Fruit fly (Drosophila melanogaster): Measurements from ENCODE around the gene CG13895.

The CG13895 gene

DNA sequence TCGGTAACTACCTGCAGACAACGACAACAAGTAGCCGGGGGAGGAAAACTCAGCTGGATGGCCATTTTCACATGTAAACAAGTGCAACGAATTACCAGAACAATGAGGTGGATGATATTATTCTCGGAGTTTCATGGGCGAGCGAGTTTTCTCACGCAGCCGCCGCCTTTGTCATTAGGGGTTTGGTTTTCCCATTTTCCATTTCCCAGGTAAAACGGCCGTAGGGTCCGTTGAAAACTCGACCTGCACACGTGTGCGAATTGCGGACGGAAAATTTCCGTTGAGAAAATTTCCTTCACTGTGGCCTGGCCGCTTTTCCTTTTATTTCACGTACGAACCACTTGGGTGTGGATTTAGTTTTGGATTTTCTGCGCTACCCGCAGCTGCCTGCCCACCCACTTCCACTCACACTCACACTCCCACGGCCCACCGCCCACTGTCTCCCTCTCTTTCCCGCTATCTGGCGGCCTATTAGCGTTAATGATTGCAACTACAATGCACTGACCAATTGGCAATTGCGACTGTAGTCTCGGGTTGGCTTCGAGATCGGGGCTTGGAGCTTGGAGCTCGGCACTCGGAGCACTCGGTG lies 45.7 kb upstream of the CG13895 start (continued):
- no peak for TF ChIP-seq CG2120 (GFP tag; optimal IDR thresholded peaks at IDR 0.05)
- TF ChIP-seq CG11456 (GFP tag; IDR thresholded peaks at IDR 0.05), result 0 out of 3 replicates have a peak, but pooled peaks have one; percentile 17
- TF ChIP-seq yki (optimal IDR thresholded peaks at IDR 0.05), result no peak
- TF ChIP-seq CG6689 (GFP tag; IDR thresholded peaks at IDR 0.05), result no peak
- no peak for TF ChIP-seq CG15011 (GFP tag; optimal IDR thresholded peaks at IDR 0.05)
- TF ChIP-seq CG10321 (GFP tag; IDR thresholded peaks at IDR 0.05), result no peak
- peak; percentile 56 for TF ChIP-seq kni (GFP tag; optimal IDR thresholded peaks at IDR 0.05)
- no peak for TF ChIP-seq Blimp-1 (GFP tag; optimal IDR thresholded peaks at IDR 0.05)
- TF ChIP-seq CG11723 (GFP tag; optimal IDR thresholded peaks at IDR 0.05), result no peak
- peak; percentile 35; the same call in 1 of the 2 replicates for TF ChIP-seq Xrp1 (GFP tag; IDR thresholded peaks at IDR 0.05)
- TF ChIP-seq grn (GFP tag; optimal IDR thresholded peaks at IDR 0.05), result no peak
- no peak for TF ChIP-seq CG31441 (GFP tag; IDR thresholded peaks at IDR 0.05)
- TF ChIP-seq CG3726 (GFP tag; IDR thresholded peaks at IDR 0.05), result no peak
- TF ChIP-seq ind (GFP tag; optimal IDR thresholded peaks at IDR 0.05), result no peak
- 0 out of 2 replicates have a peak, but pooled peaks have one; percentile 8 for TF ChIP-seq lmd (GFP tag; IDR thresholded peaks at IDR 0.05)
- no peak for TF ChIP-seq ftz-f1 (GFP tag; optimal IDR thresholded peaks at IDR 0.05)
- no peak for TF ChIP-seq CG12769 (tag; optimal IDR thresholded peaks at IDR 0.05)
- peak; percentile 68 for TF ChIP-seq sens (GFP tag)
- TF ChIP-seq Antp (GFP tag; optimal IDR thresholded peaks at IDR 0.05), result no peak
- no peak for TF ChIP-seq Fer1 (GFP tag; optimal IDR thresholded peaks at IDR 0.05)
- TF ChIP-seq CkIIα-i1 (GFP tag; IDR thresholded peaks at IDR 0.05), result no peak
- TF ChIP-seq CG30431 (GFP tag; optimal IDR thresholded peaks at IDR 0.05), result no peak
- TF ChIP-seq zfh2 (GFP tag; optimal IDR thresholded peaks at IDR 0.05), result no peak
- TF ChIP-seq dpn (GFP tag; optimal IDR thresholded peaks at IDR 0.05), result no peak
- TF ChIP-seq CG3281 (GFP tag; optimal IDR thresholded peaks at IDR 0.05), result no peak
- TF ChIP-seq CG1024 (GFP tag; IDR thresholded peaks at IDR 0.05), result no peak
- TF ChIP-seq jing (GFP tag; optimal IDR thresholded peaks at IDR 0.05), result no peak
- TF ChIP-seq run (tag; optimal IDR thresholded peaks at IDR 0.05), result no peak
- no peak for TF ChIP-seq CG13287 (GFP tag; IDR thresholded peaks at IDR 0.05; ENCODE audit: partially characterized antibody)
- peak; percentile 42 for TF ChIP-seq sob (GFP tag; IDR thresholded peaks at IDR 0.05)
- no peak for TF ChIP-seq schlank (tag; optimal IDR thresholded peaks at IDR 0.05)
- no peak for TF ChIP-seq CG11696 (GFP tag; IDR thresholded peaks at IDR 0.05)
- no peak for TF ChIP-seq Hmr (GFP tag; optimal IDR thresholded peaks at IDR 0.05)
- TF ChIP-seq CrebB (tag; optimal IDR thresholded peaks at IDR 0.05), result no peak
- no peak for TF ChIP-seq stwl (tag; optimal IDR thresholded peaks at IDR 0.05)
- TF ChIP-seq HLH4C (GFP tag; IDR thresholded peaks at IDR 0.05; ENCODE audit: partially characterized antibody), result no peak
- no peak for TF ChIP-seq Jarid2 (GFP tag; optimal IDR thresholded peaks at IDR 0.05)
- no peak for TF ChIP-seq Xbp1 (GFP tag; optimal IDR thresholded peaks at IDR 0.05)
- no peak for TF ChIP-seq CG12071 (GFP tag; optimal IDR thresholded peaks at IDR 0.05)
- peak; percentile 40 for TF ChIP-seq CG3847 (GFP tag; IDR thresholded peaks at IDR 0.05)
- no peak for TF ChIP-seq CG12659 (GFP tag; optimal IDR thresholded peaks at IDR 0.05)
- no peak for TF ChIP-seq Eip74EF (GFP tag; optimal IDR thresholded peaks at IDR 0.05)
- 0 out of 2 replicates have a peak, but pooled peaks have one; percentile 31 for TF ChIP-seq Scr (GFP tag; IDR thresholded peaks at IDR 0.05; ENCODE audit: partially characterized antibody)
- TF ChIP-seq cas (GFP tag; IDR thresholded peaks at IDR 0.05), result no peak
- TF ChIP-seq Meics (GFP tag; optimal IDR thresholded peaks at IDR 0.05), result no peak
- no peak for TF ChIP-seq Dek (tag; optimal IDR thresholded peaks at IDR 0.05)
- no peak for TF ChIP-seq sens-2 (GFP tag; IDR thresholded peaks at IDR 0.05)
- no peak for TF ChIP-seq zen2 (GFP tag; IDR thresholded peaks at IDR 0.05; ENCODE audit: partially characterized antibody)
- no peak for TF ChIP-seq Chrac-16 (GFP tag; optimal IDR thresholded peaks at IDR 0.05)
- TF ChIP-seq CG31224 (GFP tag; IDR thresholded peaks at IDR 0.05), result no peak
- no peak for TF ChIP-seq mam (GFP tag; optimal IDR thresholded peaks at IDR 0.05)

Measured in whole organism, embryonic.